Fruit fly (Drosophila melanogaster): ENCODE measurements around the gene Miro.

DNA sequence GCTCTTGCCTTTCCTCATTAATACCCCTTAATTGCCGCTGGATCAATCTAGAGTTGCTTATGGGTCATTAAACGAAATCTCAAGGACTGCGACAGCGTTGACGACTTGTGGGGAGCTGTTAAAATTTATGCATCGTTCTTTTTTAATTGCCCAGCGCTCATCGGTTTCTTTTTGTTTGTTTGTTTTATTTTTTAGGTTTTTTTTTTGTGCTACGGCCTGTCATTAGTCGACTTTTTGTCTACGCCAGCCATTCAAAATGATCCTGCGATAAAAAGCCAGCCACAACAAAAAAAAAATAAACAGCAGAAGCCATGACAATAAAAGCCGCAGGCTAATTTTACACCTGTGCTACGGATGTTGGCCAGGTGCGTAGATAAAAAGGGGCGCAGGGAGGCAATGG is 34.7 kb downstream of the Miro start:
- no peak for TF ChIP-seq h (optimal IDR thresholded peaks at IDR 0.05)
- TF ChIP-seq psq (optimal IDR thresholded peaks at IDR 0.05) = no peak

Measured in Kc167 (cell line).